Fruit fly (Drosophila melanogaster): ENCODE data around the gene CG14402.

DNA sequence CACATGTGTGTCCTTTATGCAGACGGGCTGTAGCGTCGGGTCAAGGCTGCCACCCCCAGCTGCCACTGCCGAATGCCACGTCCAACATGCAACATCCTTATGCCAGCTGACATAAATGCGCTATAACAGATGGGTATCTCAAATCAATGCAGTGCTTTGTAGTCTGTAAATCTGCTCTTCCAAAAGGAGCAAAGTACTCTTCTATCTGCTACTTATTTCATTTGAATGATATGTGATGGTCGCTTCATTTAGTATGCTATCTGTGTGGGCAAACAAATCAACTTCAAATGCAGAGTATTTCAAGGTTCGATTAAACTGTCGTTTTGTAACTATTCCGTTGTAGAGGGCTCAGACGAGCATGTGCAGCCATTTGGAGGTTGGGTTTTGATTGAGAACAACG lies 39.9 kb upstream of the CG14402 start:
- no peak for TF ChIP-seq ttk (optimal IDR thresholded peaks at IDR 0.05)
- no peak for TF ChIP-seq psq (optimal IDR thresholded peaks at IDR 0.05)
